Fruit fly (Drosophila melanogaster): Measurements from ENCODE around the gene CG3008.
A peak's percentile ranks its signal among the peaks of the same experiment; 100 is the strongest.

Gene CG3008

DNA sequence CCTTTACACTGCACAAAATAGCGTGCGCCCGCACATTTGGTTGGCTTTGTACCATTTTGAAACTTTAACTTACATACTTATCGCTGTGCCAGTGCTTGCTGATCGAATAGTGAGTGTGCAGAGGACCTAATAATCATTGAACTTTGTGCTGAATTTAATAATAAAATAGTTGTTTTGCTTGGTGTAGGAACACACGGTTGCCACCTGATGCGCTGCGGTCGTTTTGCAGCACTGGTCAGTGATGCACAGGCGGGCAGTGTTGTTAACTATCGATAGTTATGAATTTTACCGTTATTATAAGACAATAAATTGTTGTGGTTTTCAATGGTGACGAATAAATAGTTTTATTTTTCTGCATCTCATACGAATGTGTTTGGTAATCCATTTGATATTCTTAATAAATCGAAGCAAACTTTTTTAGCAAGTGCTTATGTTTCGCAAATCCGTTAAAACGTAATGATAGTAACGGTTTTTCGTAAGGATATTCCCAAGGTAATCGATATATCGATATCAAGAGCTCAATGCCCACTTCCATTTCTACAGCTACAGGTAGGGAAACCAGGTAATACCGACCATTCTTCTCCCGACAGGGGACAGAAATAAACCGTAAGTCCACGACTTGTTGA is 45.2 kb upstream of the CG3008 start, which contains the start of the genes tank and CG12194 (continued):
- TF ChIP-seq HLH106 (tag; optimal IDR thresholded peaks at IDR 0.05), result peak; percentile 91
- peak; percentile 81 for TF ChIP-seq dsf (GFP tag; optimal IDR thresholded peaks at IDR 0.05; ENCODE audit: borderline replicate concordance)

DNA sequence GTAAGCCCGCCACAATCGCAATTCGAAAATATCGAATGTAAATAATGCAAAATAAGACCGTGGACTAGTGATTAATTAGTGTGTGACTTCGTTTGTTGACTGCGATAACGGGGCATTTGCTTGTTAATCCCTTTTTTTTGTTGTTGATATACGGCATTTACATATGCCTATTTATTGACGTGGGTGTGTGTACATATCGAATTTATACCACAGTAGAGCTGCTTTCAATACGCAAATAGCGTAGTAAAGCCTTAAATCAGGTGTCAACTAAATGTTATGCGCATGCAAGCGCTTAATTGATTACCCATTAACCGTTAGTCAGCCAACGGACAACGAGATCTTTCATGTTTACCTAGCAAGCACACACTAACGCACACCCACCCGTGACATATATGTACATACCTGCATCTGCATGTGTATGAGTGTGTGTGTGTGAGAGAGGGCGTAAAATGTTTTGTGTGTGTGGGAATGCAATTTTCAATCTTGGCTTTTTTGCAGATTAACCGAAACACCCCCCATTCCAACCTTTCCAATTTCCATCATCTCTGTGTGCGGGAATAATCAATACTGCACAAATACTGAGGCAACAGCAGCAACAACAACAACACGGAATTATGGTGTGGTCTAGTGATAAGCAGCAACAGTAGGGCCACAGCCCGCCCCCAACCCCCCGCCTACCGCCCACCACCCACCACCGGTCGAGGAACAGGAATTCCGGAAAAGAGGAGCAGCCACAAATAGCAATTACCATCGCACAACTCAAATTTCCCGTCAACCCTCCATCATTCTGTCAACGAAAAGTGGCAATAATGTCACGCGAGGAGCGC is 44.4 kb upstream of the CG3008 start:
- no peak for TF ChIP-seq pan (optimal IDR thresholded peaks at IDR 0.05)
- no peak for TF ChIP-seq usp (GFP tag; optimal IDR thresholded peaks at IDR 0.05)
- TF ChIP-seq Hnf4 (GFP tag; optimal IDR thresholded peaks at IDR 0.05), result no peak
- no peak for TF ChIP-seq CG32264 (GFP tag; optimal IDR thresholded peaks at IDR 0.05)
- no peak for TF ChIP-seq Dif (GFP tag; optimal IDR thresholded peaks at IDR 0.05; ENCODE audit: partially characterized antibody)
- no peak for TF ChIP-seq Rel (GFP tag; optimal IDR thresholded peaks at IDR 0.05)
- TF ChIP-seq Rel (tag; optimal IDR thresholded peaks at IDR 0.05), result peak; percentile 36

DNA sequence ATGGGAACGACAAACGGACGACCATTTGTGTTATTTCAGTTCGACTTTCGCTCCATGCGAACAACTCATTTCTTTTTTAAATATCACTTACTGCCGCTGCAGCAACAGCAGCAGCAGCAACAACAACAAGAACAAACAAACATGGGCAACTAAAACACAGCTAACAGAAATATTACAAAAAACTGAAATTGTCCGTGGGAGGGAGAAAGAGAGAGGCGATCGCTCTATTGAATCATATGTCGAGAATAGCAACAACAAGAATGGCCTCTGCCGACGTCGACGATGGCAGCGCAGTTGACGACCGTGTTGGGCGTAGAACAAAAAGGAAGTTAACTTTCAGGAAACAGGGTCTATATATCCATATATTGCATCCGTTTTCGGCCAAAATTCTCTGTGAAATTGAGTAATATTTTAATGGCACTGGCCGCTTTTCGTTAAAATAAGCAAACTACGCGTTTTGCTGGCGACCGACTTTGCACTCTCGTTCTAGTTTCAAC is 36.4 kb upstream of the CG3008 start:
- TF ChIP-seq br (GFP tag; optimal IDR thresholded peaks at IDR 0.05) (no peak), usp (GFP tag; optimal IDR thresholded peaks at IDR 0.05) (no peak), lola (GFP tag; optimal IDR thresholded peaks at IDR 0.05) (no peak), Dif (GFP tag; optimal IDR thresholded peaks at IDR 0.05; ENCODE audit: partially characterized antibody) (no peak), pan (optimal IDR thresholded peaks at IDR 0.05) (no peak), CG9705 (GFP tag; optimal IDR thresholded peaks at IDR 0.05) (no peak), dsf (GFP tag; optimal IDR thresholded peaks at IDR 0.05; ENCODE audit: borderline replicate concordance) (no peak), Sp1 (GFP tag; optimal IDR thresholded peaks at IDR 0.05) (no peak), sv (GFP tag; optimal IDR thresholded peaks at IDR 0.05) (no peak), Abd-B (GFP tag; optimal IDR thresholded peaks at IDR 0.05) (no peak), OdsH (GFP tag; optimal IDR thresholded peaks at IDR 0.05) (no peak), sage (GFP tag; optimal IDR thresholded peaks at IDR 0.05) (no peak), CG32264 (GFP tag; optimal IDR thresholded peaks at IDR 0.05) (no peak), Myc (optimal IDR thresholded peaks at IDR 0.05) (no peak)

DNA sequence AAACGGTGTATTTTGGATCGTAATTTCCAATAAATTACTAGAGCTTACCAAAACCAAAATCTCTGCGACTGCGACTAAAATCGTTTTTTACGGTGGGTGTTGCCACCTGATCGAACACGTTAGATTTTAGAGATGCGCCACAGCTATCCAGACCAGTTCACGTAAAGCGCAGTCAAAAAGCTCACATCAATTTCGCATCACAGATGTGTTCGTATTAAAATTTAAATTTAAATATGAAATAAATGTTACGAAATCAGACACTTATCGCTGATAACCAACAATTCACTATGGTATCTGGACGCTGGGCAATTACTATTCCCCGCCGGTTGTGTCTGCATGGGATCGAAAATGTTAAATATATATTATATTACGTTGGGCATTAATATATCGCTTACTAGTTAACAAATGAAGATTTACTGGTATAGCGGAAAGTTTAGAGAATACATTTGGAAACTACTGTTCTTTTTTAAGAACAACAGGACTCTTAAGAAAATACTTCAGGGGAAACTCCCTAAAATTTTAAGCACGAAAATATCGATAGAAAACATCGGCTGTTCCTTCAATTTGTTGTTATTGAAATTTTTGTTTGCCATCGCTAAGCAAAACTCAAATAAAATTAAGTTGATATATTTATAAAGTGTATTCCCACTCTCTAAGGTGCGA is 35.8 kb upstream of the CG3008 start, which contains the start of the genes mxt and CG11927:
Gene mxt, minus strand, starts transcription at position 105 of the 663 bp plus-strand sequence.
Gene CG11927, plus strand, starts transcription at position 576 of the 663 bp plus-strand sequence.
- TF ChIP-seq Rel (GFP tag; optimal IDR thresholded peaks at IDR 0.05), result no peak
- TF ChIP-seq Rel (tag; optimal IDR thresholded peaks at IDR 0.05), result peak; percentile 100
- TF ChIP-seq tai (GFP tag; optimal IDR thresholded peaks at IDR 0.05), result no peak
- TF ChIP-seq Sp1 (GFP tag; optimal IDR thresholded peaks at IDR 0.05), result peak; percentile 41
- TF ChIP-seq sage (GFP tag; optimal IDR thresholded peaks at IDR 0.05), result peak; percentile 31
- TF ChIP-seq usp (GFP tag; optimal IDR thresholded peaks at IDR 0.05), result no peak
- TF ChIP-seq Myc (optimal IDR thresholded peaks at IDR 0.05), result peak; percentile 67
- TF ChIP-seq Mio (GFP tag; optimal IDR thresholded peaks at IDR 0.05), result no peak
- TF ChIP-seq HLH106 (tag; optimal IDR thresholded peaks at IDR 0.05), result peak; percentile 62
- no peak for TF ChIP-seq CG32264 (GFP tag; optimal IDR thresholded peaks at IDR 0.05)
- TF ChIP-seq psq (GFP tag; optimal IDR thresholded peaks at IDR 0.05), result peak; percentile 43
- TF ChIP-seq dsf (GFP tag; optimal IDR thresholded peaks at IDR 0.05; ENCODE audit: borderline replicate concordance), result no peak
- peak; percentile 67 for TF ChIP-seq Hr83 (GFP tag; optimal IDR thresholded peaks at IDR 0.05; ENCODE audit: poor library complexity, severe bottlenecking)
- peak; percentile 27 for TF ChIP-seq fru (GFP tag; optimal IDR thresholded peaks at IDR 0.05)
- TF ChIP-seq dl (GFP tag; optimal IDR thresholded peaks at IDR 0.05; ENCODE audit: insufficient read depth in 1 of 2, partially characterized antibody in 2 of 2), result no peak
- TF ChIP-seq CG9705 (GFP tag; optimal IDR thresholded peaks at IDR 0.05), result peak; percentile 35
- TF ChIP-seq woc (GFP tag; optimal IDR thresholded peaks at IDR 0.05), result peak; percentile 62
- TF ChIP-seq GATAd (GFP tag; optimal IDR thresholded peaks at IDR 0.05), result no peak
- no peak for TF ChIP-seq lola (GFP tag; optimal IDR thresholded peaks at IDR 0.05)
- no peak for TF ChIP-seq Abd-B (GFP tag; optimal IDR thresholded peaks at IDR 0.05)
- peak in 1 of 2 experiments; percentile 62 for TF ChIP-seq foxo (GFP tag; optimal IDR thresholded peaks at IDR 0.05)
- TF ChIP-seq jim (GFP tag; optimal IDR thresholded peaks at IDR 0.05), result peak; percentile 54
- peak; percentile 45 for TF ChIP-seq h (GFP tag; optimal IDR thresholded peaks at IDR 0.05)
- TF ChIP-seq OdsH (GFP tag; optimal IDR thresholded peaks at IDR 0.05), result no peak
- peak; percentile 57 for TF ChIP-seq sv (GFP tag; optimal IDR thresholded peaks at IDR 0.05)
- TF ChIP-seq br (GFP tag; optimal IDR thresholded peaks at IDR 0.05), result peak; percentile 2
- TF ChIP-seq ey (GFP tag; optimal IDR thresholded peaks at IDR 0.05), result peak; percentile 38
- peak; percentile 42 for TF ChIP-seq rgr (GFP tag; optimal IDR thresholded peaks at IDR 0.05)
- no peak for TF ChIP-seq Jra (GFP tag; optimal IDR thresholded peaks at IDR 0.05)
- no peak for TF ChIP-seq dmrt93B (GFP tag; optimal IDR thresholded peaks at IDR 0.05)

Data from whole organism, wandering third instar larva.